Worm (Caenorhabditis elegans) whole organism, early embryonic: ENCODE measurements around the gene C50E10.1.

ENCODE experiments used
- B0310.2 ChIP-seq: sonication (generic microtip); optimal IDR thresholded peaks from 2 replicates; lab custom pipeline; 2016; ENCODE audit warnings: mild to moderate bottlenecking, missing genetic modification characterization, missing compliant biosample characterization
- F13C5.2 ChIP-seq: sonication (generic microtip); optimal IDR thresholded peaks from 2 replicates; lab custom pipeline; 2017; ENCODE audit warnings: mild to moderate bottlenecking, missing genetic modification characterization, inconsistent platforms, missing compliant biosample characterization
- ama-1 ChIP-seq: fragments of 150-350 bp; optimal IDR thresholded peaks from 2 replicates; lab custom pipeline; 2014
- ceh-13 ChIP-seq: fragments of 200-800 bp; sonication (Bioruptor generic); optimal IDR thresholded peaks from 2 replicates; lab custom pipeline; 2018; ENCODE audit warnings: mild to moderate bottlenecking, missing genetic modification characterization, missing compliant biosample characterization
- ets-7 ChIP-seq: sonication (generic microtip); optimal IDR thresholded peaks from 2 replicates; lab custom pipeline; 2016; ENCODE audit warnings: missing genotype, missing genetic modification characterization, missing compliant biosample characterization
- flt-1 ChIP-seq: fragments of 200-800 bp; sonication (Bioruptor generic); IDR thresholded peaks from 2 replicates; pipeline ENCODE4 v1.3.6; 2022; ENCODE audit warnings: missing genetic modification characterization, missing compliant biosample characterization
- hmbx-1 ChIP-seq: sonication (generic microtip); optimal IDR thresholded peaks from 2 replicates; lab custom pipeline; 2016; ENCODE audit warnings: mild to moderate bottlenecking, missing genetic modification characterization, missing compliant biosample characterization
- hnd-1 ChIP-seq: sonication (generic microtip); optimal IDR thresholded peaks from 2 replicates; lab custom pipeline; 2016; ENCODE audit warnings: missing genetic modification characterization, missing compliant biosample characterization
- scrt-1 ChIP-seq: fragments of 200-800 bp; sonication (Bioruptor generic); IDR thresholded peaks from 2 replicates; pipeline ENCODE4 v1.3.6; 2022; ENCODE audit warnings: missing genetic modification characterization, missing compliant biosample characterization
- sea-1 ChIP-seq: fragments of 200-800 bp; sonication (Bioruptor generic); conservative IDR thresholded peaks from 2 replicates; pipeline ENCODE4 v1.3.6; 2022; ENCODE audit warnings: missing genetic modification characterization, missing compliant biosample characterization
- tbx-11 ChIP-seq: fragments of 200-800 bp; sonication (Bioruptor generic); IDR thresholded peaks from 2 replicates; pipeline ENCODE4 v1.3.6; 2022; ENCODE audit warnings: missing genetic modification characterization, missing compliant biosample characterization
- tbx-37 ChIP-seq: fragments of 200-800 bp; sonication (Bioruptor generic); conservative IDR thresholded peaks from 2 replicates; pipeline ENCODE4 v1.3.6; 2022; ENCODE audit warnings: missing genetic modification reagents, missing genetic modification characterization, missing compliant biosample characterization

- no peak for TF ChIP-seq flt-1 (GFP tag; lab: Robert Waterston, UW)
- TF ChIP-seq scrt-1, result no peak
- TF ChIP-seq B0310.2 (tag; lab: Kevin White, UChicago), result no peak
- no peak for TF ChIP-seq hmbx-1 (tag; lab: Kevin White, UChicago)
- no peak for TF ChIP-seq tbx-37
- no peak for TF ChIP-seq ets-7
- TF ChIP-seq ceh-13 (GFP tag; lab: Kevin White, UChicago), result no peak
- no peak for TF ChIP-seq ama-1
- no peak for TF ChIP-seq F13C5.2
- no peak for TF ChIP-seq tbx-11 (GFP tag; lab: Robert Waterston, UW)
- TF ChIP-seq hnd-1 (tag; lab: Kevin White, UChicago), result no peak
- no peak for TF ChIP-seq sea-1
Measured at ce11 chrII:12266797-12267196, 35.5 kb downstream of the C50E10.1 start.
